Fruit fly (Drosophila melanogaster) whole organism, embryonic: ENCODE results near the gene Vm26Aa.

Experiments
- Asciz ChIP-seq: fragments of 200-800 bp; sonication (Bioruptor generic); optimal IDR thresholded peaks from 2 replicates; lab custom pipeline; 2017; ENCODE audit warnings: missing biosample characterization, mild to moderate bottlenecking, missing genetic modification characterization, missing genetic modification reagents
- CG10543 ChIP-seq: fragments of 200-800 bp; sonication (Bioruptor generic); optimal IDR thresholded peaks from 3 replicates; lab custom pipeline; 2017; ENCODE audit warnings: missing biosample characterization, mild to moderate bottlenecking, missing genetic modification characterization, moderate library complexity
- CG11247 ChIP-seq: fragments of 200-800 bp; sonication (Bioruptor generic); IDR thresholded peaks from 2 replicates; pipeline ENCODE4 v1.3.6; 2022; ENCODE audit warnings: missing biosample characterization, missing genetic modification characterization
- CG12391 ChIP-seq: fragments of 200-800 bp; sonication (Bioruptor generic); optimal IDR thresholded peaks from 3 replicates; lab custom pipeline; 2018; ENCODE audit warnings: missing biosample characterization, mild to moderate bottlenecking, missing genetic modification characterization, moderate library complexity
- CG13123 ChIP-seq: fragments of 200-800 bp; sonication (Bioruptor generic); optimal IDR thresholded peaks from 2 replicates; lab custom pipeline; 2016; ENCODE audit warnings: missing biosample characterization, missing genetic modification characterization
- CG14050 ChIP-seq: fragments of 200-800 bp; sonication (Bioruptor generic); IDR thresholded peaks from 3 replicates; pipeline ENCODE4 v1.3.6; 2022; ENCODE audit warnings: missing biosample characterization, missing genetic modification characterization
- CG15479 ChIP-seq: fragments of 200-800 bp; sonication (Bioruptor generic); optimal IDR thresholded peaks from 3 replicates; lab custom pipeline; 2019; ENCODE audit warnings: missing biosample characterization, mild to moderate bottlenecking, missing genetic modification characterization, moderate library complexity
- CG30403 ChIP-seq: fragments of 200-800 bp; sonication (Bioruptor generic); optimal IDR thresholded peaks from 3 replicates; lab custom pipeline; 2016; ENCODE audit warnings: missing biosample characterization, missing genetic modification characterization
- CG3065 ChIP-seq: fragments of 200-800 bp; sonication (Bioruptor generic); optimal IDR thresholded peaks from 2 replicates; lab custom pipeline; 2016; ENCODE audit warnings: missing biosample characterization, missing genetic modification characterization
- CG9876 ChIP-seq: fragments of 200-800 bp; sonication (Bioruptor generic); optimal IDR thresholded peaks from 2 replicates; lab custom pipeline; 2016; ENCODE audit warnings: missing biosample characterization, missing genetic modification characterization
- CHES-1-like ChIP-seq: fragments of 200-800 bp; sonication (Bioruptor generic); optimal IDR thresholded peaks from 2 replicates; lab custom pipeline; 2016; ENCODE audit warnings: missing biosample characterization, missing genetic modification characterization
- Fer3 ChIP-seq: fragments of 200-800 bp; sonication (Bioruptor generic); optimal IDR thresholded peaks from 2 replicates; lab custom pipeline; 2018; ENCODE audit warnings: missing biosample characterization, mild to moderate bottlenecking, missing genetic modification characterization, moderate library complexity
- HLH4C ChIP-seq: fragments of 200-800 bp; sonication (Bioruptor generic); IDR thresholded peaks from 3 replicates; pipeline ENCODE4 v1.3.6; 2022; ENCODE audit warnings: missing biosample characterization, missing genetic modification characterization; ENCODE audit not compliant: partially characterized antibody
- MBD-R2 ChIP-seq: fragments of 200-800 bp; sonication (Bioruptor generic); IDR thresholded peaks from 2 replicates; pipeline ENCODE4 v1.3.6; 2022; ENCODE audit warnings: missing biosample characterization, missing genetic modification characterization
- Vsx1 ChIP-seq: fragments of 200-800 bp; sonication (Bioruptor generic); optimal IDR thresholded peaks from 2 replicates; lab custom pipeline; 2017; ENCODE audit warnings: missing biosample characterization, mild to moderate bottlenecking, missing genetic modification characterization, missing genetic modification reagents
- chinmo ChIP-seq: fragments of 200-800 bp; sonication (Bioruptor generic); IDR thresholded peaks from 4 replicates; pipeline ENCODE4 v1.3.6; 2022; ENCODE audit warnings: missing biosample characterization, missing genetic modification characterization; ENCODE audit not compliant: partially characterized antibody
- gro ChIP-seq: fragments of 200-800 bp; sonication (Bioruptor generic); optimal IDR thresholded peaks from 2 replicates; lab custom pipeline; 2016; ENCODE audit warnings: missing biosample characterization, missing genetic modification characterization
- ham ChIP-seq: fragments of 200-800 bp; sonication (Bioruptor generic); IDR thresholded peaks from 2 replicates; pipeline ENCODE4 v1.3.6; 2022; ENCODE audit warnings: missing biosample characterization, missing genetic modification characterization
- lmd ChIP-seq: fragments of 200-800 bp; sonication (Bioruptor generic); IDR thresholded peaks from 2 replicates; pipeline ENCODE4 v1.3.6; 2022; ENCODE audit warnings: missing biosample characterization, missing genetic modification characterization
- nau ChIP-seq: fragments of 200-800 bp; sonication (Bioruptor generic); optimal IDR thresholded peaks from 3 replicates; lab custom pipeline; 2017; ENCODE audit warnings: missing biosample characterization, mild to moderate bottlenecking, missing genetic modification characterization, missing genetic modification reagents
- sc ChIP-seq, 3 experiments: fragments of >200 bp in 2 of 3; fragments of 200-800 bp in 1 of 3; sonication (Bioruptor generic) in 1 of 3; optimal IDR thresholded peaks; 2 replicates in 2 of 3; 3 replicates in 1 of 3; lab custom pipeline; 2017; ENCODE audit warnings: mild to moderate bottlenecking in 1 of 3, missing biosample characterization in 1 of 3, missing genetic modification characterization in 1 of 3, missing genetic modification reagents in 1 of 3
- sim ChIP-seq: fragments of 200-800 bp; sonication (Bioruptor generic); IDR thresholded peaks from 2 replicates; pipeline ENCODE4 v1.3.6; 2022; ENCODE audit warnings: missing biosample characterization, missing genetic modification characterization
- sob ChIP-seq: fragments of 200-800 bp; sonication (Bioruptor generic); IDR thresholded peaks from 2 replicates; pipeline ENCODE4 v1.3.6; 2022; ENCODE audit warnings: missing biosample characterization, missing genetic modification characterization
- tap ChIP-seq: fragments of 200-800 bp; optimal IDR thresholded peaks from 3 replicates; lab custom pipeline; 2019; ENCODE audit warnings: missing biosample characterization, mild to moderate bottlenecking, missing genetic modification characterization, moderate library complexity
- tin ChIP-seq: fragments of 200-800 bp; sonication (Bioruptor generic); optimal IDR thresholded peaks from 3 replicates; lab custom pipeline; 2016; ENCODE audit warnings: missing biosample characterization, missing genetic modification characterization
- z ChIP-seq: fragments of 200-800 bp; sonication (Bioruptor generic); IDR thresholded peaks from 3 replicates; pipeline ENCODE4 v1.3.6; 2022; ENCODE audit warnings: missing biosample characterization, missing genetic modification characterization

Gene Vm26Aa

dm6 chr2L:5923603-5924138, 36.5 kb downstream of the Vm26Aa start, which contains the start of gene CG9016 (continued):
- no peak for TF ChIP-seq CG12391
- TF ChIP-seq CG14050 (GFP tag; lab: Robert Waterston, UW): no peak
- no peak for TF ChIP-seq Vsx1 (GFP tag; lab: Kevin White, UChicago)
- no peak for TF ChIP-seq gro
- no peak for TF ChIP-seq z (GFP tag; lab: Robert Waterston, UW)
- TF ChIP-seq sob (GFP tag; lab: Robert Waterston, UW): no peak

dm6 chr2L:5910189-5910588, 50.0 kb downstream of the Vm26Aa start, which contains the start of gene CG14000:
Gene CG14000 (minus strand): TSS chr2L:5910289.
- no peak for TF ChIP-seq tin (GFP tag; lab: Kevin White, UChicago)
- no peak for TF ChIP-seq CG30403 (GFP tag; lab: Kevin White, UChicago)
- TF ChIP-seq CG10543: no peak
- TF ChIP-seq tap (tag; lab: Kevin White, UChicago): no peak
- no peak for TF ChIP-seq CG3065 (GFP tag; lab: Kevin White, UChicago)
- no peak for TF ChIP-seq CHES-1-like (GFP tag; lab: Kevin White, UChicago)
- no peak for TF ChIP-seq sim (GFP tag; lab: Robert Waterston, UW)
- TF ChIP-seq CG11247 (GFP tag; lab: Robert Waterston, UW): no peak
- no peak for TF ChIP-seq ham
- TF ChIP-seq CG9876: no peak
- no peak for TF ChIP-seq Asciz (GFP tag; lab: Kevin White, UChicago)
- no peak for TF ChIP-seq HLH4C (GFP tag; lab: Robert Waterston, UW)
- TF ChIP-seq CG13123 (GFP tag; lab: Kevin White, UChicago): no peak
- TF ChIP-seq lmd (GFP tag; lab: Robert Waterston, UW): no peak
- no peak for TF ChIP-seq nau (GFP tag; lab: Kevin White, UChicago)
- TF ChIP-seq MBD-R2 (GFP tag; lab: Robert Waterston, UW): no peak
- no peak for TF ChIP-seq CG15479 (GFP tag; lab: Kevin White, UChicago)
- TF ChIP-seq sc (optimal IDR thresholded peaks at IDR 0.05; lab: Kevin White, UChicago): no peak
- no peak for TF ChIP-seq sc (GFP tag; optimal IDR thresholded peaks at IDR 0.05; lab: Kevin White, UChicago)
- no peak for TF ChIP-seq Fer3 (tag; lab: Kevin White, UChicago)
- no peak for TF ChIP-seq chinmo (GFP tag; lab: Robert Waterston, UW)
